Fruit fly (Drosophila melanogaster) whole organism, embryonic: ENCODE results near the gene CG2964.

ENCODE experiments used
- Antp ChIP-seq: fragments of 200-800 bp; sonication (Bioruptor generic); optimal IDR thresholded peaks from 3 replicates; lab custom pipeline; 2016; ENCODE audit warnings: missing biosample characterization, missing genetic modification characterization
- BEAF-32 ChIP-seq: fragments of 200-800 bp; sonication (Bioruptor generic); optimal IDR thresholded peaks from 3 replicates; lab custom pipeline; 2017; ENCODE audit warnings: missing biosample characterization, missing genetic modification characterization, mild to moderate bottlenecking, moderate library complexity, missing genetic modification reagents
- Bdp1 ChIP-seq: fragments of 200-800 bp; sonication (Bioruptor generic); optimal IDR thresholded peaks from 3 replicates; lab custom pipeline; 2016; ENCODE audit warnings: missing biosample characterization, missing genetic modification characterization
- CG10543 ChIP-seq: fragments of 200-800 bp; sonication (Bioruptor generic); optimal IDR thresholded peaks from 3 replicates; lab custom pipeline; 2017; ENCODE audit warnings: missing biosample characterization, mild to moderate bottlenecking, missing genetic modification characterization, moderate library complexity
- CG11456 ChIP-seq: fragments of 200-800 bp; sonication (Bioruptor generic); IDR thresholded peaks from 3 replicates; pipeline ENCODE4 v1.3.6; 2022; ENCODE audit warnings: missing biosample characterization, missing genetic modification characterization
- CG12769 ChIP-seq: fragments of 200-800 bp; sonication (Bioruptor generic); optimal IDR thresholded peaks from 2 replicates; lab custom pipeline; 2019; ENCODE audit warnings: missing biosample characterization, mild to moderate bottlenecking, missing genetic modification characterization, moderate library complexity
- CG13424 ChIP-seq: fragments of 200-800 bp; sonication (Bioruptor generic); optimal IDR thresholded peaks from 2 replicates; lab custom pipeline; 2019; ENCODE audit warnings: missing biosample characterization, mild to moderate bottlenecking, missing genetic modification characterization, moderate library complexity
- CG13624 ChIP-seq: fragments of 200-800 bp; sonication (Bioruptor generic); optimal IDR thresholded peaks from 2 replicates; lab custom pipeline; 2016; ENCODE audit warnings: missing biosample characterization, missing genetic modification characterization
- CG13775 ChIP-seq: fragments of 200-800 bp; sonication (Bioruptor generic); optimal IDR thresholded peaks from 3 replicates; lab custom pipeline; 2017; ENCODE audit warnings: missing biosample characterization, mild to moderate bottlenecking, missing genetic modification characterization
- CG15479 ChIP-seq: fragments of 200-800 bp; sonication (Bioruptor generic); optimal IDR thresholded peaks from 3 replicates; lab custom pipeline; 2019; ENCODE audit warnings: missing biosample characterization, mild to moderate bottlenecking, missing genetic modification characterization, moderate library complexity
- CG1832 ChIP-seq: fragments of 200-800 bp; sonication (Bioruptor generic); optimal IDR thresholded peaks from 2 replicates; lab custom pipeline; 2017; ENCODE audit warnings: missing biosample characterization, mild to moderate bottlenecking, missing genetic modification characterization, inconsistent platforms
- CG18599 ChIP-seq: fragments of 200-800 bp; sonication (Bioruptor generic); optimal IDR thresholded peaks from 3 replicates; lab custom pipeline; 2017; ENCODE audit warnings: missing biosample characterization, missing genetic modification characterization, mild to moderate bottlenecking, moderate library complexity, missing genetic modification reagents
- CG3281 ChIP-seq: fragments of 200-800 bp; sonication (Bioruptor generic); optimal IDR thresholded peaks from 3 replicates; lab custom pipeline; 2017; ENCODE audit warnings: missing biosample characterization, mild to moderate bottlenecking, missing genetic modification characterization
- CG4617 ChIP-seq: fragments of 200-800 bp; sonication (Bioruptor generic); optimal IDR thresholded peaks from 3 replicates; lab custom pipeline; 2016; ENCODE audit warnings: missing biosample characterization, missing genetic modification characterization, borderline replicate concordance
- CG5180 ChIP-seq: fragments of 200-800 bp; sonication (Bioruptor generic); optimal IDR thresholded peaks from 3 replicates; lab custom pipeline; 2017; ENCODE audit warnings: missing biosample characterization, missing genetic modification characterization, mild to moderate bottlenecking, moderate library complexity, missing genetic modification reagents
- CG7372 ChIP-seq: fragments of 200-800 bp; sonication (Bioruptor generic); IDR thresholded peaks from 2 replicates; pipeline ENCODE4 v1.3.6; 2022; ENCODE audit warnings: missing biosample characterization, missing genetic modification characterization
- CG8281 ChIP-seq: fragments of 200-800 bp; sonication (Bioruptor generic); optimal IDR thresholded peaks from 2 replicates; lab custom pipeline; 2018; ENCODE audit warnings: missing biosample characterization, mild to moderate bottlenecking, missing genetic modification characterization, moderate library complexity
- CrebB ChIP-seq: fragments of 200-800 bp; sonication (Bioruptor generic); optimal IDR thresholded peaks from 3 replicates; lab custom pipeline; 2018; ENCODE audit warnings: missing biosample characterization, mild to moderate bottlenecking, missing genetic modification characterization
- Deaf1 ChIP-seq: fragments of 200-800 bp; optimal IDR thresholded peaks from 3 replicates; lab custom pipeline; 2019; ENCODE audit warnings: missing biosample characterization, mild to moderate bottlenecking, missing genetic modification characterization, moderate library complexity
- Drgx ChIP-seq: fragments of 200-800 bp; sonication (Bioruptor generic); IDR thresholded peaks from 2 replicates; pipeline ENCODE4 v1.3.6; 2022; ENCODE audit warnings: missing biosample characterization, missing genetic modification characterization
- Hmx ChIP-seq: fragments of 200-800 bp; sonication (Bioruptor generic); optimal IDR thresholded peaks from 2 replicates; lab custom pipeline; 2016; ENCODE audit warnings: missing biosample characterization, missing genetic modification characterization
- Lim3 ChIP-seq: fragments of 200-800 bp; sonication (Bioruptor generic); IDR thresholded peaks from 2 replicates; pipeline ENCODE4 v1.3.6; 2022; ENCODE audit warnings: missing biosample characterization, missing genetic modification characterization
- Med ChIP-seq: fragments of 200-800 bp; sonication (Bioruptor generic); peaks from one replicate; lab custom pipeline; 2016; ENCODE audit warnings: missing biosample characterization, missing genetic modification characterization, mild to moderate bottlenecking, inconsistent platforms, moderate library complexity
- NFAT ChIP-seq: fragments of 200-800 bp; sonication (Bioruptor generic); IDR thresholded peaks from 2 replicates; pipeline ENCODE4 v1.3.6; 2022; ENCODE audit warnings: missing biosample characterization, missing genetic modification characterization
- ase ChIP-seq: fragments of 200-800 bp; sonication (Bioruptor generic); IDR thresholded peaks from 3 replicates; pipeline ENCODE4 v1.3.6; 2022; ENCODE audit warnings: missing biosample characterization, missing genetic modification characterization
- bsh ChIP-seq, 2 experiments: fragments of 200-800 bp; sonication (Bioruptor generic); optimal IDR thresholded peaks; 2 replicates each; lab custom pipeline; 2017 to 2018; ENCODE audit warnings: mild to moderate bottlenecking in 2 of 2, missing biosample characterization in 2 of 2, missing genetic modification characterization in 2 of 2, moderate library complexity in 1 of 2
- chinmo ChIP-seq: fragments of 200-800 bp; sonication (Bioruptor generic); IDR thresholded peaks from 4 replicates; pipeline ENCODE4 v1.3.6; 2022; ENCODE audit warnings: missing biosample characterization, missing genetic modification characterization; ENCODE audit not compliant: partially characterized antibody
- crol ChIP-seq: fragments of 200-800 bp; sonication (Bioruptor generic); IDR thresholded peaks from 2 replicates; pipeline ENCODE4 v1.3.6; 2022; ENCODE audit warnings: missing biosample characterization, missing genetic modification characterization
- cwo ChIP-seq: fragments of 200-800 bp; sonication (Bioruptor generic); optimal IDR thresholded peaks from 3 replicates; lab custom pipeline; 2017; ENCODE audit warnings: missing biosample characterization, missing genetic modification characterization, mild to moderate bottlenecking, moderate library complexity, missing genetic modification reagents
- exex ChIP-seq: fragments of 200-800 bp; sonication (Bioruptor generic); optimal IDR thresholded peaks from 4 replicates; lab custom pipeline; 2018; ENCODE audit warnings: missing biosample characterization, mild to moderate bottlenecking, missing genetic modification characterization, moderate library complexity
- eyg ChIP-seq: fragments of 200-800 bp; sonication (Bioruptor generic); optimal IDR thresholded peaks from 3 replicates; lab custom pipeline; 2016; ENCODE audit warnings: missing biosample characterization, missing genetic modification characterization
- grn ChIP-seq: fragments of 200-800 bp; sonication (Bioruptor generic); optimal IDR thresholded peaks from 3 replicates; lab custom pipeline; 2017; ENCODE audit warnings: missing biosample characterization, missing genetic modification characterization
- gro ChIP-seq: fragments of 200-800 bp; sonication (Bioruptor generic); optimal IDR thresholded peaks from 2 replicates; lab custom pipeline; 2016; ENCODE audit warnings: missing biosample characterization, missing genetic modification characterization
- kah ChIP-seq: fragments of 200-800 bp; sonication (Bioruptor generic); optimal IDR thresholded peaks from 2 replicates; lab custom pipeline; 2018; ENCODE audit warnings: missing biosample characterization, mild to moderate bottlenecking, missing genetic modification characterization
- lbe ChIP-seq: fragments of 200-800 bp; sonication (Bioruptor generic); optimal IDR thresholded peaks from 2 replicates; lab custom pipeline; 2016; ENCODE audit warnings: missing biosample characterization, mild to moderate bottlenecking, missing genetic modification characterization
- nom ChIP-seq: fragments of 200-800 bp; sonication (Bioruptor generic); optimal IDR thresholded peaks from 2 replicates; lab custom pipeline; 2017; ENCODE audit warnings: missing biosample characterization, missing genetic modification characterization, mild to moderate bottlenecking, moderate library complexity, missing genetic modification reagents
- oc ChIP-seq: fragments of 200-800 bp; sonication (Bioruptor generic); optimal IDR thresholded peaks from 2 replicates; lab custom pipeline; 2018; ENCODE audit warnings: missing biosample characterization, mild to moderate bottlenecking, missing genetic modification characterization, moderate library complexity
- pho ChIP-seq: fragments of 200-800 bp; sonication (Bioruptor generic); optimal IDR thresholded peaks from 2 replicates; lab custom pipeline; 2016; ENCODE audit warnings: missing biosample characterization, missing genetic modification characterization
- repo ChIP-seq: fragments of 200-800 bp; sonication (Bioruptor generic); optimal IDR thresholded peaks from 2 replicates; lab custom pipeline; 2016; ENCODE audit warnings: missing biosample characterization, missing genetic modification characterization
- seq ChIP-seq: fragments of 200-800 bp; sonication (Bioruptor generic); IDR thresholded peaks from 2 replicates; pipeline ENCODE4 v1.3.6; 2022; ENCODE audit warnings: missing biosample characterization, missing genetic modification characterization
- stwl ChIP-seq: fragments of 200-800 bp; sonication (Bioruptor generic); optimal IDR thresholded peaks from 3 replicates; lab custom pipeline; 2018; ENCODE audit warnings: missing biosample characterization, mild to moderate bottlenecking, missing genetic modification characterization, moderate library complexity
- sug ChIP-seq: fragments of 200-800 bp; optimal IDR thresholded peaks from 2 replicates; lab custom pipeline; 2019; ENCODE audit warnings: missing biosample characterization, mild to moderate bottlenecking, missing genetic modification characterization, moderate library complexity
- wdn ChIP-seq: fragments of 200-800 bp; sonication (Bioruptor generic); IDR thresholded peaks from 2 replicates; pipeline ENCODE4 v1.3.6; 2022; ENCODE audit warnings: missing biosample characterization, missing genetic modification characterization
- zfh1 ChIP-seq: fragments of 200-800 bp; sonication (Bioruptor generic); IDR thresholded peaks from 3 replicates; pipeline ENCODE4 v1.3.6; 2022; ENCODE audit warnings: missing biosample characterization, missing genetic modification characterization

CG2964 gene

DNA sequence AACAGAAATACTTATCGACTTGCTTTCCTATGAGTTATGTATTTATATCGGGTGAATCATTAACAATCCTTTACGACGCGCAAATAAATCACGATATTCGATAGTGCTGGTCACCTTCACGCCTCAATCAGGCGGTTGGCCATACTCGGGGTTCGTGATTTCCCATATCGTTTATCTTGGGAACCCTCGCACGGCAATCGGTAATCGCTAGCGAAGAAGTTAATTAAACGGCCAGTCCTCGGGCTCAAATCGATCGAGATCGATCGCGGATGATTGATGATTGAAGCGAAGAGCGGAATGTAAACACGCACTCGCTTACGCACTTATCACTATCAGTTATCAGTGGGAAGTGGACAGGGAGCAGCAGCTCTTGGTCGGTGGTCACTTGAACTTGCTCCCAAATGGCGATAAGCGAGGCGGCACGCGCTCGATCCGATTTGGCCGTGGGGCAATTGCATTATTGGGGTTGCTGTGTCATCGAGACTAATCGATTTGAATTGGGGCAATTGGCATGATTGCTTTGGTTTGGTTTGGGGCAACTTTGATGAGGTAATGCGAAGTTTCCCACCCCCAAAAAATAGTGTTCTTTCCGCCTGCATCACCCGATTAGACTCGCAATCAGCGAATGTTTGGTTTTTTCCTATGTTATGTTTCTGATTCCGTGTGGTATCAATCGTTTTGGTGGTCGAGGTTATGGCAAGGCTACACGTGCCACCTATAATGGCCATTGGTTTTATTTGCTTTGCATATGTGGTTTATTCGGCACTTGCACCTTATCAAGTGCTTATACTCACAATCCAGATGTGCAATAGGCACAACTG, 11.1 kb upstream of the CG2964 start (continued):
- TF ChIP-seq wdn (GFP tag; lab: Robert Waterston, UW) (no peak), grn (peak; percentile 98), exex (tag; lab: Kevin White, UChicago) (peak; percentile 93), CG15479 (GFP tag; lab: Kevin White, UChicago) (no peak), CG7372 (no peak), crol (GFP tag; lab: Robert Waterston, UW) (no peak), CG18599 (GFP tag; lab: Kevin White, UChicago) (peak; percentile 44), Lim3 (GFP tag; lab: Robert Waterston, UW) (peak; percentile 63; the same call in 1 of the 2 replicates), CG10543 (GFP tag; lab: Kevin White, UChicago) (peak; percentile 29), CG12769 (tag; lab: Kevin White, UChicago) (peak; percentile 47), repo (GFP tag; lab: Kevin White, UChicago) (no peak), eyg (GFP tag; lab: Kevin White, UChicago) (no peak), chinmo (GFP tag; lab: Robert Waterston, UW) (0 out of 4 replicates have a peak, but pooled peaks have one; percentile 45), Bdp1 (GFP tag; lab: Kevin White, UChicago) (no peak), sug (tag; lab: Kevin White, UChicago) (peak; percentile 86)

- TF ChIP-seq bsh (GFP tag; optimal IDR thresholded peaks at IDR 0.05; lab: Kevin White, UChicago) (peak in 1 of 2 experiments; percentile 69), stwl (no peak), kah (GFP tag; lab: Kevin White, UChicago) (no peak), seq (GFP tag; lab: Robert Waterston, UW) (no peak), Antp (GFP tag; lab: Kevin White, UChicago) (no peak), CG5180 (GFP tag; lab: Kevin White, UChicago) (peak; percentile 24), CG13775 (GFP tag; lab: Kevin White, UChicago) (no peak), Med (GFP tag; lab: Kevin White, UChicago) (peak; percentile 50), CG13624 (GFP tag; lab: Kevin White, UChicago) (no peak), nom (GFP tag; lab: Kevin White, UChicago) (peak; percentile 96), ase (GFP tag; lab: Robert Waterston, UW) (no peak), Hmx (no peak), CG8281 (tag; lab: Kevin White, UChicago) (peak; percentile 96)
Observed at dm6 chr2L:2802527-2802926, 9.7 kb upstream of the CG2964 start.

- TF ChIP-seq cwo (GFP tag; lab: Kevin White, UChicago) (peak; percentile 86), lbe (GFP tag; lab: Kevin White, UChicago) (no peak), BEAF-32 (GFP tag; lab: Kevin White, UChicago) (no peak), Drgx (0 out of 2 replicates have a peak, but pooled peaks have one; percentile 24), pho (GFP tag; lab: Kevin White, UChicago) (no peak), CG13424 (tag; lab: Kevin White, UChicago) (no peak), gro (GFP tag; lab: Kevin White, UChicago) (peak; percentile 21), CG4617 (GFP tag; lab: Kevin White, UChicago) (no peak), zfh1 (GFP tag; lab: Robert Waterston, UW) (no peak), CG13624 (GFP tag; lab: Kevin White, UChicago) (peak; percentile 81), CG3281 (no peak), oc (tag; lab: Kevin White, UChicago) (no peak), CG1832 (GFP tag; lab: Kevin White, UChicago) (peak; percentile 20), CG18599 (GFP tag; lab: Kevin White, UChicago) (peak; percentile 12), nom (GFP tag; lab: Kevin White, UChicago) (peak; percentile 97), CrebB (tag; lab: Kevin White, UChicago) (no peak), CG11456 (peak; percentile 21; the same call in 1 of the 3 replicates), CG10543 (GFP tag; lab: Kevin White, UChicago) (peak; percentile 52), NFAT (peak; percentile 25; the same call in 1 of the 2 replicates), Deaf1 (tag; lab: Kevin White, UChicago) (peak; percentile 73)
Observed at dm6 chr2L:2804634-2805311, 7.5 kb upstream of the CG2964 start, which contains the start of gene daw. Gene daw (plus strand): TSS chr2L:2805261.
